Fruit fly (Drosophila melanogaster): Measurements from ENCODE around the gene Acsx1R.

Gene Acsx1R

DNA sequence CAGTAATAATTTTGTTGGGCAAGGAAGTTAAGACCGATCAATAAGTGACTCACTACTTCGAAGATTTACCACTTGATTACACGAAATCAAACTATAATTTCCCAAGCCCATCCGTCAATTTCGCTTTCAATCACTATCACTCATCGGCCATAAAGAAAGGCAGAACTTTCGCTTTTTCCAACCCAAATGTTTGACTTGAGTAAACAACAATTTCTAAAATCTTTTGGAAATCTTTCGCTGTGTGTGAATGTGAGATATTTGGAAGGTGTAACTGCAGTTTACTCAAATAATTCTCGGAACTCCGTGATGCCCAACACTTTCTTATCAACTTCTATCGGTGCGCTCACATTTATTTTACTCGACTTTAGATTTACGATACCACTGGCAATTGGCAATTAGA, 45.1 kb upstream of the Acsx1R start (continued):
- TF ChIP-seq Dref (GFP tag; IDR thresholded peaks at IDR 0.05) (no peak), E2f1 (GFP tag; IDR thresholded peaks at IDR 0.05) (no peak), CG8924 (tag; optimal IDR thresholded peaks at IDR 0.05) (no peak), CG6654 (GFP tag; optimal IDR thresholded peaks at IDR 0.05) (no peak), CG6689 (GFP tag; IDR thresholded peaks at IDR 0.05) (no peak), yki (optimal IDR thresholded peaks at IDR 0.05) (no peak), gcm2 (GFP tag; optimal IDR thresholded peaks at IDR 0.05) (no peak), zen2 (GFP tag; IDR thresholded peaks at IDR 0.05; ENCODE audit: partially characterized antibody) (no peak), CG43689 (GFP tag; IDR thresholded peaks at IDR 0.05) (no peak), CG9727 (GFP tag; optimal IDR thresholded peaks at IDR 0.05) (no peak), sim (GFP tag; IDR thresholded peaks at IDR 0.05) (no peak), CG11093 (GFP tag; IDR thresholded peaks at IDR 0.05) (no peak), CG11085 (GFP tag; IDR thresholded peaks at IDR 0.05) (no peak), gro (GFP tag; optimal IDR thresholded peaks at IDR 0.05) (no peak), wor (GFP tag; IDR thresholded peaks at IDR 0.05) (no peak), fu2 (GFP tag; optimal IDR thresholded peaks at IDR 0.05) (no peak), Chrac-16 (GFP tag; optimal IDR thresholded peaks at IDR 0.05) (no peak), CG15601 (tag; optimal IDR thresholded peaks at IDR 0.05) (peak; percentile 57), hkb (optimal IDR thresholded peaks at IDR 0.05) (no peak), hkb (GFP tag; IDR thresholded peaks at IDR 0.05) (no peak), CG10654 (GFP tag; optimal IDR thresholded peaks at IDR 0.05) (no peak), Sox102F (GFP tag; optimal IDR thresholded peaks at IDR 0.05) (no peak), NC2β (GFP tag; optimal IDR thresholded peaks at IDR 0.05) (no peak), rib (GFP tag; IDR thresholded peaks at IDR 0.05) (no peak), CG10274 (GFP tag; optimal IDR thresholded peaks at IDR 0.05) (no peak), D19B (GFP tag; optimal IDR thresholded peaks at IDR 0.05) (no peak), CG11398 (GFP tag; optimal IDR thresholded peaks at IDR 0.05) (no peak), Bgb (GFP tag; IDR thresholded peaks at IDR 0.05; ENCODE audit: partially characterized antibody) (no peak)

DNA sequence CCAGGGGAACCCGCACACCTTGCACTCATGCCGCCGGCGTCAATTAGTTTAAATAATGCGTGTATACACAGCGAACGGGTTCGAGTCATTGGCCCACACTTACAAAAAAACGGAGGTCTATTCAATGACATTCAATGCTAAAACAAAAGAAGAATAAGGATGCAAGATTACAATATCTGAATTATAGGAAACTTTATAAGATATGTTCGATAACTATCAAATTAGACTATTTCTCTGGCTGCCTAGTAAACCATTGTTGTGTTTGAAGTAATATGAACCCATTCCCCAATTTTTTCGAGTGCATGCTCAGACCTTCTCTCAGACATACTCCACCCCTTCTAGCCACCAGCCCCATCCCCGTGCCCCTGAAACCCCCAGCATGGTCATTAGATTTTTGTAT, 43.9 kb upstream of the Acsx1R start:
- TF ChIP-seq CG12391 (tag; optimal IDR thresholded peaks at IDR 0.05) (peak; percentile 22), sima (GFP tag; optimal IDR thresholded peaks at IDR 0.05) (no peak), Sry-β (GFP tag; optimal IDR thresholded peaks at IDR 0.05) (no peak), D (optimal IDR thresholded peaks at IDR 0.05) (no peak), D (GFP tag; optimal IDR thresholded peaks at IDR 0.05) (peak; percentile 4), Scr (GFP tag; IDR thresholded peaks at IDR 0.05; ENCODE audit: partially characterized antibody) (no peak), CG12104 (GFP tag; optimal IDR thresholded peaks at IDR 0.05) (no peak), CG6683 (GFP tag; optimal IDR thresholded peaks at IDR 0.05) (no peak), Drgx (GFP tag; IDR thresholded peaks at IDR 0.05) (0 out of 2 replicates have a peak, but pooled peaks have one; percentile 13), CG5245 (GFP tag; optimal IDR thresholded peaks at IDR 0.05) (peak; percentile 7), bsh (GFP tag; optimal IDR thresholded peaks at IDR 0.05) (peak in 1 of 2 experiments; percentile 44), Xrp1 (GFP tag; IDR thresholded peaks at IDR 0.05) (peak; percentile 52; the same call in 1 of the 2 replicates), dpn (GFP tag; optimal IDR thresholded peaks at IDR 0.05) (no peak), dmrt11E (tag; optimal IDR thresholded peaks at IDR 0.05) (peak; percentile 53), Ssrp (tag; optimal IDR thresholded peaks at IDR 0.05) (peak; percentile 0), CG17359 (tag; optimal IDR thresholded peaks at IDR 0.05) (peak; percentile 11), Awh (GFP tag; IDR thresholded peaks at IDR 0.05) (no peak), lola (GFP tag; optimal IDR thresholded peaks at IDR 0.05) (peak in 1 of 3 experiments; percentile 20), Med (GFP tag) (peak; percentile 49), CG17829 (tag; optimal IDR thresholded peaks at IDR 0.05) (peak; percentile 14), CG2202 (tag; optimal IDR thresholded peaks at IDR 0.05) (peak; percentile 29), CG8089 (GFP tag; optimal IDR thresholded peaks at IDR 0.05) (no peak), Deaf1 (tag; optimal IDR thresholded peaks at IDR 0.05) (no peak), CG3407 (GFP tag; optimal IDR thresholded peaks at IDR 0.05) (no peak), CG4820 (GFP tag; optimal IDR thresholded peaks at IDR 0.05) (peak; percentile 4), PHDP (tag; optimal IDR thresholded peaks at IDR 0.05) (no peak)

All from whole organism, embryonic.